Worm (Caenorhabditis elegans) whole organism, L4 larva: ENCODE measurements around the gene lst-6.
A peak's percentile ranks its signal among the peaks of the same experiment; 100 is the strongest.

Experiments
- F26F4.8 ChIP-seq: fragments of 200-800 bp; sonication (Bioruptor generic); conservative IDR thresholded peaks from 2 replicates; pipeline ENCODE4 v1.3.6; 2022; ENCODE audit warnings: missing genetic modification characterization, missing compliant biosample characterization
- F44E2.7 ChIP-seq: fragments of 200-800 bp; sonication (Bioruptor generic); IDR thresholded peaks from 2 replicates; pipeline ENCODE4 v2.1.2; 2022; ENCODE audit warnings: missing genetic modification characterization, missing compliant biosample characterization
- F49E8.2 ChIP-seq: sonication (generic microtip); optimal IDR thresholded peaks from 2 replicates; lab custom pipeline; 2016; ENCODE audit warnings: missing compliant biosample characterization, mild to moderate bottlenecking, missing genetic modification characterization, borderline replicate concordance
- T20F7.1 ChIP-seq: fragments of 200-800 bp; sonication (Bioruptor generic); optimal IDR thresholded peaks from 2 replicates; lab custom pipeline; 2018; ENCODE audit warnings: mild to moderate bottlenecking, missing genetic modification characterization, missing compliant biosample characterization
- T26A8.4 ChIP-seq: fragments of 200-800 bp; sonication (Bioruptor generic); IDR thresholded peaks from 2 replicates; pipeline ENCODE4 v1.3.6; 2022; ENCODE audit warnings: missing genetic modification characterization, missing compliant biosample characterization
- Y48G9A.11 ChIP-seq: fragments of 200-800 bp; sonication (Bioruptor generic); IDR thresholded peaks from 2 replicates; pipeline ENCODE4 v1.3.6; 2022; ENCODE audit warnings: missing genetic modification reagents, missing genetic modification characterization, missing compliant biosample characterization
- Y5F2A.4 ChIP-seq: fragments of 200-800 bp; sonication (Bioruptor generic); optimal IDR thresholded peaks from 2 replicates; lab custom pipeline; 2018; ENCODE audit warnings: mild to moderate bottlenecking, missing genetic modification characterization, missing compliant biosample characterization
- aha-1 ChIP-seq: fragments of 150-350 bp; peaks from one replicate; lab custom pipeline; 2014; ENCODE audit warnings: missing biosample characterization, missing genetic modification characterization
- ama-1 ChIP-seq: fragments of 150-350 bp; optimal IDR thresholded peaks from 2 replicates; lab custom pipeline; 2014; ENCODE audit warnings: inconsistent platforms, mixed read lengths
- ceh-20 ChIP-seq: fragments of 200-800 bp; sonication (Bioruptor generic); IDR thresholded peaks from 2 replicates; pipeline ENCODE4 v1.3.6; 2022; ENCODE audit warnings: missing genetic modification reagents, missing genetic modification characterization, missing compliant biosample characterization
- ceh-82 ChIP-seq: sonication (generic microtip); optimal IDR thresholded peaks from 2 replicates; lab custom pipeline; 2017; ENCODE audit warnings: missing biosample characterization, missing genetic modification characterization
- daf-12 ChIP-seq: fragments of 150-350 bp; optimal IDR thresholded peaks from 2 replicates; lab custom pipeline; 2014; ENCODE audit warnings: missing biosample characterization, missing genetic modification reagents, missing genetic modification characterization
- daf-16 ChIP-seq, 3 experiments: sonication (generic microtip); optimal IDR thresholded peaks; 2 replicates each; lab custom pipeline; 2016 to 2017; ENCODE audit warnings: missing genetic modification characterization in 3 of 3, missing genetic modification reagents in 3 of 3, mild to moderate bottlenecking in 2 of 3, missing compliant biosample characterization in 2 of 3, missing biosample characterization in 1 of 3, moderate library complexity in 1 of 3
- dmd-6 ChIP-seq: fragments of 200-800 bp; sonication (Bioruptor generic); IDR thresholded peaks from 2 replicates; pipeline ENCODE4 v1.3.6; 2022; ENCODE audit warnings: missing genetic modification reagents, missing genetic modification characterization, missing compliant biosample characterization
- dmd-8 ChIP-seq: fragments of 200-800 bp; sonication (Bioruptor generic); IDR thresholded peaks from 2 replicates; pipeline ENCODE4 v1.3.6; 2022; ENCODE audit warnings: missing genetic modification characterization, missing compliant biosample characterization
- dmd-9 ChIP-seq: fragments of 200-800 bp; sonication (Bioruptor generic); IDR thresholded peaks from 2 replicates; pipeline ENCODE4 v1.3.6; 2022; ENCODE audit warnings: missing genetic modification reagents, missing genetic modification characterization, missing compliant biosample characterization
- duxl-1 ChIP-seq: sonication (generic microtip); optimal IDR thresholded peaks from 2 replicates; lab custom pipeline; 2016; ENCODE audit warnings: mild to moderate bottlenecking, missing genetic modification characterization, moderate library complexity, missing compliant biosample characterization; ENCODE audit not compliant: poor library complexity
- dve-1 ChIP-seq: sonication (generic microtip); optimal IDR thresholded peaks from 2 replicates; lab custom pipeline; 2017; ENCODE audit warnings: antibody characterized with exemption, mild to moderate bottlenecking, missing genetic modification characterization, missing compliant biosample characterization; ENCODE audit not compliant: insufficient read depth
- egl-27 ChIP-seq: sonication (generic microtip); optimal IDR thresholded peaks from 3 replicates; lab custom pipeline; 2017; ENCODE audit warnings: missing biosample characterization, missing genetic modification reagents, missing genetic modification characterization
- gei-8 ChIP-seq: fragments of 200-800 bp; sonication (Bioruptor generic); optimal IDR thresholded peaks from 2 replicates; lab custom pipeline; 2018; ENCODE audit warnings: mild to moderate bottlenecking, missing genetic modification characterization, missing compliant biosample characterization
- lim-7 ChIP-seq: fragments of 200-800 bp; sonication (Bioruptor generic); IDR thresholded peaks from 2 replicates; pipeline ENCODE4 v1.3.6; 2022; ENCODE audit warnings: missing genetic modification characterization, missing compliant biosample characterization
- lin-1 ChIP-seq: fragments of 200-800 bp; sonication (Bioruptor generic); IDR thresholded peaks from 2 replicates; pipeline ENCODE4 v1.3.6; 2022; ENCODE audit warnings: missing genetic modification reagents, missing genetic modification characterization, missing compliant biosample characterization
- lin-39 ChIP-seq: fragments of 150-350 bp; optimal IDR thresholded peaks from 2 replicates; lab custom pipeline; 2014; ENCODE audit warnings: missing biosample characterization, missing genetic modification reagents, missing genetic modification characterization
- lir-3 ChIP-seq: sonication (generic microtip); optimal IDR thresholded peaks from 2 replicates; lab custom pipeline; 2016; ENCODE audit warnings: mild to moderate bottlenecking, missing genetic modification characterization, missing compliant biosample characterization
- lsy-2 ChIP-seq, 2 experiments: fragments of 150-350 bp in 1 of 2; sonication (generic microtip) in 1 of 2; optimal IDR thresholded peaks; 2 replicates each; lab custom pipeline; 2014 to 2017; ENCODE audit warnings: missing biosample characterization in 2 of 2, missing genetic modification characterization in 2 of 2
- madf-9 ChIP-seq: fragments of 200-800 bp; sonication (Bioruptor generic); conservative IDR thresholded peaks from 2 replicates; pipeline ENCODE4 v1.3.6; 2022; ENCODE audit warnings: missing genetic modification reagents, missing genetic modification characterization, missing compliant biosample characterization
- mdl-1 ChIP-seq, 2 experiments: fragments of 150-350 bp in 1 of 2; sonication (generic microtip) in 1 of 2; optimal IDR thresholded peaks; 2 replicates each; lab custom pipeline; 2014 to 2017; ENCODE audit warnings: missing biosample characterization in 2 of 2, missing genetic modification characterization in 2 of 2
- mdt-29 ChIP-seq: fragments of 200-800 bp; sonication (Bioruptor generic); IDR thresholded peaks from 2 replicates; pipeline ENCODE4 v1.3.6; 2022; ENCODE audit warnings: missing genetic modification reagents, missing genetic modification characterization, missing compliant biosample characterization
- mep-1 ChIP-seq: fragments of 150-350 bp; sonication (generic microtip); optimal IDR thresholded peaks from 3 replicates; lab custom pipeline; 2014; ENCODE audit warnings: missing biosample characterization, missing genetic modification characterization
- mxl-3 ChIP-seq: fragments of 200-800 bp; sonication (Bioruptor generic); optimal IDR thresholded peaks from 2 replicates; lab custom pipeline; 2018; ENCODE audit warnings: mild to moderate bottlenecking, missing genetic modification characterization, missing compliant biosample characterization
- nhr-111 ChIP-seq: fragments of 200-800 bp; sonication (Bioruptor generic); optimal IDR thresholded peaks from 2 replicates; lab custom pipeline; 2018; ENCODE audit warnings: mild to moderate bottlenecking, missing genetic modification characterization, missing compliant biosample characterization
- nhr-237 ChIP-seq: sonication (generic microtip); optimal IDR thresholded peaks from 2 replicates; lab custom pipeline; 2017; ENCODE audit warnings: missing biosample characterization, missing genetic modification characterization
- nhr-25 ChIP-seq: sonication (generic microtip); optimal IDR thresholded peaks from 2 replicates; lab custom pipeline; 2017; ENCODE audit warnings: missing genetic modification characterization, mild to moderate bottlenecking, missing compliant biosample characterization, antibody characterized with exemption, moderate library complexity, borderline replicate concordance; ENCODE audit not compliant: insufficient read depth
- nhr-28 ChIP-seq: fragments of 150-350 bp; optimal IDR thresholded peaks from 2 replicates; lab custom pipeline; 2014; ENCODE audit warnings: missing biosample characterization, missing genetic modification characterization
- nhr-42 ChIP-seq: fragments of 200-800 bp; sonication (Bioruptor generic); IDR thresholded peaks from 2 replicates; pipeline ENCODE4 v1.3.6; 2022; ENCODE audit warnings: missing genetic modification characterization, missing compliant biosample characterization
- nhr-76 ChIP-seq: fragments of 150-350 bp; optimal IDR thresholded peaks from 2 replicates; lab custom pipeline; 2014; ENCODE audit warnings: missing biosample characterization, missing genetic modification characterization
- nhr-77 ChIP-seq: fragments of 150-350 bp; optimal IDR thresholded peaks from 2 replicates; lab custom pipeline; 2014; ENCODE audit warnings: missing biosample characterization, missing genetic modification characterization
- pha-4 ChIP-seq, 2 experiments: fragments of 150-350 bp in 1 of 2; fragments of 200-800 bp in 1 of 2; sonication (Bioruptor generic) in 1 of 2; IDR thresholded peaks in 1 of 2; optimal IDR thresholded peaks in 1 of 2; 2 replicates each; pipeline versions ENCODE4 v1.3.6 to Lab custom; 2014 to 2022; ENCODE audit warnings: missing genetic modification characterization in 2 of 2, missing genetic modification reagents in 2 of 2, missing biosample characterization in 1 of 2, missing compliant biosample characterization in 1 of 2
- php-3 ChIP-seq: fragments of 200-800 bp; sonication (Bioruptor generic); IDR thresholded peaks from 2 replicates; pipeline ENCODE4 v1.3.6; 2022; ENCODE audit warnings: missing genetic modification reagents, missing genetic modification characterization, missing compliant biosample characterization
- saeg-2 ChIP-seq: fragments of 200-800 bp; sonication (Bioruptor generic); IDR thresholded peaks from 2 replicates; pipeline ENCODE4 v1.3.6; 2022; ENCODE audit warnings: missing genetic modification reagents, missing genetic modification characterization, missing compliant biosample characterization
- sdz-12 ChIP-seq: fragments of 200-800 bp; sonication (Bioruptor generic); optimal IDR thresholded peaks from 2 replicates; lab custom pipeline; 2018; ENCODE audit warnings: mild to moderate bottlenecking, missing genetic modification characterization, missing compliant biosample characterization
- set-16 ChIP-seq: fragments of 200-800 bp; sonication (Bioruptor generic); IDR thresholded peaks from 2 replicates; pipeline ENCODE4 v1.3.6; 2022; ENCODE audit warnings: missing genetic modification reagents, missing genetic modification characterization, missing compliant biosample characterization
- spr-3 ChIP-seq: fragments of 200-800 bp; sonication (Bioruptor generic); optimal IDR thresholded peaks from 2 replicates; lab custom pipeline; 2018; ENCODE audit warnings: mild to moderate bottlenecking, missing genetic modification characterization, missing compliant biosample characterization
- tag-97 ChIP-seq: fragments of 200-800 bp; sonication (Bioruptor generic); IDR thresholded peaks from 2 replicates; pipeline ENCODE4 v1.3.6; 2022; ENCODE audit warnings: missing genetic modification characterization, missing compliant biosample characterization
- tra-1 ChIP-seq: fragments of 200-800 bp; sonication (Bioruptor generic); IDR thresholded peaks from 2 replicates; pipeline ENCODE4 v1.3.6; 2022; ENCODE audit warnings: missing genetic modification reagents, missing genetic modification characterization, missing compliant biosample characterization
- unc-130 ChIP-seq: sonication (generic microtip); optimal IDR thresholded peaks from 2 replicates; lab custom pipeline; 2016; ENCODE audit warnings: missing genetic modification reagents, missing genetic modification characterization, missing compliant biosample characterization
- zip-2 ChIP-seq: fragments of 150-350 bp; optimal IDR thresholded peaks from 2 replicates; lab custom pipeline; 2014; ENCODE audit warnings: missing biosample characterization, missing genetic modification characterization
- ztf-7 ChIP-seq: fragments of 150-350 bp; optimal IDR thresholded peaks from 2 replicates; lab custom pipeline; 2014; ENCODE audit warnings: missing biosample characterization, missing genetic modification characterization

Gene lst-6

ce11 chrII:7059274-7059757, 37.0 kb upstream of the lst-6 start (continued):
- TF ChIP-seq dmd-6 (peak; percentile 84), ceh-20 (GFP tag; lab: Robert Waterston, UW) (no peak), nhr-237 (tag; lab: Kevin White, UChicago) (no peak), F26F4.8 (GFP tag; lab: Robert Waterston, UW) (no peak), lin-39 (tag; lab: Kevin White, UChicago) (no peak), spr-3 (GFP tag; lab: Kevin White, UChicago) (no peak), nhr-111 (GFP tag; lab: Kevin White, UChicago) (no peak)
- TF ChIP-seq, all 104 proteins: peak for 24

ce11 chrII:7057860-7058259, 35.6 kb upstream of the lst-6 start, which contains the start of gene cth-2:
TSS of gene cth-2 (minus strand) at chrII:7057960.
- TF ChIP-seq lin-39 (tag; lab: Kevin White, UChicago): no peak
- TF ChIP-seq aha-1 (tag; lab: Kevin White, UChicago): peak; percentile 3
- no peak for TF ChIP-seq pha-4 (GFP tag; IDR thresholded peaks at IDR 0.05; lab: Robert Waterston, UW)
- TF ChIP-seq pha-4 (tag; optimal IDR thresholded peaks at IDR 0.05; lab: Kevin White, UChicago): no peak
- no peak for TF ChIP-seq tra-1 (GFP tag; lab: Robert Waterston, UW)
- no peak for TF ChIP-seq nhr-77
- no peak for TF ChIP-seq php-3 (GFP tag; lab: Robert Waterston, UW)
- TF ChIP-seq sdz-12: no peak
- no peak for TF ChIP-seq mep-1 (tag; lab: Kevin White, UChicago)
- TF ChIP-seq lin-1 (GFP tag; lab: Robert Waterston, UW): no peak
- TF ChIP-seq ztf-7 (tag; lab: Kevin White, UChicago): no peak
- TF ChIP-seq F49E8.2 (tag; lab: Kevin White, UChicago): no peak
- no peak for TF ChIP-seq T26A8.4 (GFP tag; lab: Robert Waterston, UW)
- no peak for TF ChIP-seq nhr-111 (GFP tag; lab: Kevin White, UChicago)
- no peak for TF ChIP-seq gei-8 (GFP tag; lab: Kevin White, UChicago)
- TF ChIP-seq egl-27 (tag; lab: Kevin White, UChicago): no peak
- TF ChIP-seq dmd-9 (GFP tag; lab: Robert Waterston, UW): no peak
- no peak for TF ChIP-seq mdl-1 (tag; optimal IDR thresholded peaks at IDR 0.05; lab: Kevin White, UChicago)
- peak; percentile 32 for TF ChIP-seq dve-1 (tag; lab: Kevin White, UChicago)
- no peak for TF ChIP-seq ceh-82
- TF ChIP-seq tag-97 (GFP tag; lab: Robert Waterston, UW): no peak
- TF ChIP-seq set-16 (GFP tag; lab: Robert Waterston, UW): no peak
- TF ChIP-seq lir-3 (tag; lab: Kevin White, UChicago): no peak
- TF ChIP-seq saeg-2 (GFP tag; lab: Robert Waterston, UW): no peak
- TF ChIP-seq madf-9 (GFP tag; lab: Robert Waterston, UW): no peak
- TF ChIP-seq daf-12 (tag; lab: Kevin White, UChicago): no peak
- no peak for TF ChIP-seq spr-3 (GFP tag; lab: Kevin White, UChicago)
- TF ChIP-seq dmd-8 (GFP tag; lab: Robert Waterston, UW): no peak
- TF ChIP-seq nhr-42: no peak
- TF ChIP-seq nhr-28: peak; percentile 2
- no peak for TF ChIP-seq daf-16 (GFP tag; optimal IDR thresholded peaks at IDR 0.05; lab: Kevin White, UChicago)
- peak; percentile 37 for TF ChIP-seq daf-16 (tag; optimal IDR thresholded peaks at IDR 0.05; lab: Kevin White, UChicago)
- TF ChIP-seq T20F7.1 (GFP tag; lab: Kevin White, UChicago): no peak
- no peak for TF ChIP-seq F44E2.7 (GFP tag; lab: Robert Waterston, UW)
- TF ChIP-seq mdt-29: no peak
- TF ChIP-seq ama-1 (lab: Kevin White, UChicago): peak; percentile 19
- no peak for TF ChIP-seq nhr-76
- TF ChIP-seq Y48G9A.11 (GFP tag; lab: Robert Waterston, UW): no peak
- peak; percentile 24 for TF ChIP-seq nhr-25
- no peak for TF ChIP-seq lim-7 (GFP tag; lab: Robert Waterston, UW)
- TF ChIP-seq dmd-6: 0 out of 2 replicates have a peak, but pooled peaks have one; percentile 6
- TF ChIP-seq Y5F2A.4 (GFP tag; lab: Kevin White, UChicago): no peak
- TF ChIP-seq lsy-2 (tag; optimal IDR thresholded peaks at IDR 0.05; lab: Kevin White, UChicago): no peak
- no peak for TF ChIP-seq unc-130 (GFP tag; lab: Kevin White, UChicago)
- TF ChIP-seq zip-2 (tag; lab: Kevin White, UChicago): no peak
- no peak for TF ChIP-seq duxl-1 (tag; lab: Kevin White, UChicago)
- TF ChIP-seq mxl-3: peak; percentile 17
